Fruit fly (Drosophila melanogaster) whole organism, wandering third instar larva: Measurements from ENCODE around the gene mRpS9.

ENCODE experiments used
- br ChIP-seq: fragments of 200-800 bp; sonication (Bioruptor generic); optimal IDR thresholded peaks from 2 replicates; lab custom pipeline; 2016; ENCODE audit warnings: missing biosample characterization, missing genetic modification characterization
- dl ChIP-seq, 2 experiments: fragments of 175-275, 200-275 bp in 1 of 2; fragments of 200-275 bp in 1 of 2; sonication (Bioruptor generic); optimal IDR thresholded peaks; lab custom pipeline; 2018; ENCODE audit warnings: mild to moderate bottlenecking in 2 of 2, missing biosample characterization in 2 of 2, missing genetic modification characterization in 2 of 2, moderate library complexity in 2 of 2; ENCODE audit not compliant: partially characterized antibody in 2 of 2, insufficient read depth in 1 of 2
- h ChIP-seq: fragments of 200-800 bp; sonication (Bioruptor generic); optimal IDR thresholded peaks from 3 replicates; lab custom pipeline; 2016; ENCODE audit warnings: missing biosample characterization, mild to moderate bottlenecking, missing genetic modification characterization
- psq ChIP-seq: fragments of 200-800 bp; sonication (Bioruptor generic); optimal IDR thresholded peaks from 3 replicates; lab custom pipeline; 2017; ENCODE audit warnings: missing biosample characterization, mild to moderate bottlenecking, missing genetic modification characterization, moderate library complexity
- usp ChIP-seq: fragments of >200 bp; optimal IDR thresholded peaks from 2 replicates; lab custom pipeline; 2017; ENCODE audit warnings: missing biosample characterization, missing genetic modification characterization
- woc ChIP-seq: sonication (Bioruptor generic); optimal IDR thresholded peaks from 2 replicates; lab custom pipeline; 2016; ENCODE audit warnings: missing biosample characterization, mild to moderate bottlenecking, missing genetic modification characterization

DNA sequence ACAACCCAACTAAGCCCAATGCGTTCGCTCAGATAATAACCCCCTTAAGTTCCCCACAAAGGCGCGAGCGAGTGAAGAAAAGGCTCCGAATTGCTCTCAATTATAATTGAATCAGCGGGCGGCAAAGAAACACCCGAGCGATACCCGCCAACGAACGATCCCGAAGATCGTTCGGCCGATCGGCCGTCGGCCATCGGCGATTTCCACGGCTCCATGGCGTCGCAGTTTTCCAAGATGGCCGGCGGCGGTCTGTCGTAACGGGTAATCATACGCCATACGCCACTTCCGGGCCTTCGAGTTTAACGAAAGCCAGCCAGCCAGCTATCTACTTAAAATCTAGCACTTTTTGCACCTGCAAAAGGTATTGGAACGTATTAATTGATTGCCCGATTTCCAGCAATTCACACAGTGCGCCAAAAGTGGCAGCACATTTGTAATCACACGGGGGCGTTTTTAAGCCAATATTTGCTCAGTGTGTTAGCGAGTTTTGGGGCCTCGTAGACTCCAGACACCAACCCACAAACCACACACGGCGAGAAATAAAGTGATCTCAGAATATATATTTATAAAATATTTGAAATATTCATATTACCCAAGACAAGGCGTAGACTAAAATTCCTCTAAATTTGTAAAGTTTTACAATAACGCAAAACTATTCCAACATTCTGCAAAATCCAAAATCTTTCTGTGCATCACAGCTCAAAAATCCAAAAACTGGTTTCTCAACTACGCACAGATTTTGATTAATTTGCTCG is 10.0 kb downstream of the mRpS9 start:
- TF ChIP-seq dl (GFP tag; optimal IDR thresholded peaks at IDR 0.05; lab: Kevin White, UChicago; ENCODE audit: insufficient read depth in 1 of 2, partially characterized antibody in 2 of 2) (no peak), psq (no peak), h (peak; percentile 43), br (GFP tag; lab: Kevin White, UChicago) (no peak), usp (no peak), woc (GFP tag; lab: Kevin White, UChicago) (no peak)
